Worm (Caenorhabditis elegans) whole organism, L2 larva: ENCODE measurements around the gene col-39.

Experiments used
- C34F6.9 ChIP-seq: fragments of 150-350 bp; optimal IDR thresholded peaks from 2 replicates; lab custom pipeline; 2014; ENCODE audit warnings: missing biosample characterization, missing genetic modification characterization
- crh-2 ChIP-seq: sonication (generic microtip); optimal IDR thresholded peaks from 2 replicates; lab custom pipeline; 2017; ENCODE audit warnings: missing biosample characterization, missing genetic modification characterization
- gmeb-1 ChIP-seq: fragments of 150-350 bp; optimal IDR thresholded peaks from 2 replicates; lab custom pipeline; 2014; ENCODE audit warnings: missing biosample characterization, missing genetic modification characterization
- lin-11 ChIP-seq: fragments of 150-350 bp; sonication (generic microtip); optimal IDR thresholded peaks from 2 replicates; lab custom pipeline; 2014; ENCODE audit warnings: missing biosample characterization, missing genetic modification characterization, inconsistent platforms, mixed read lengths
- nhr-129 ChIP-seq: fragments of 150-350 bp; optimal IDR thresholded peaks from 2 replicates; lab custom pipeline; 2014; ENCODE audit warnings: missing biosample characterization, missing genetic modification characterization

The col-39 gene

ce11 chrII:10755455-10755854 lies 50.7 kb downstream of the col-39 start:
- TF ChIP-seq nhr-129 (tag; lab: Kevin White, UChicago): peak; percentile 28
- peak; percentile 36 for TF ChIP-seq C34F6.9
- no peak for TF ChIP-seq gmeb-1 (tag; lab: Kevin White, UChicago)
- no peak for TF ChIP-seq lin-11 (tag; lab: Kevin White, UChicago)
- TF ChIP-seq crh-2 (tag; lab: Kevin White, UChicago): peak; percentile 5
